Worm (Caenorhabditis elegans) whole organism, midembryonic: ENCODE results near the gene glb-10.

Experiments
- T22C8.4 ChIP-seq: fragments of 200-800 bp; sonication (Bioruptor generic); IDR thresholded peaks from 2 replicates; pipeline ENCODE4 v1.3.6; 2022; ENCODE audit warnings: missing genetic modification characterization, missing compliant biosample characterization
- cog-1 ChIP-seq: sonication (generic microtip); optimal IDR thresholded peaks from 2 replicates; lab custom pipeline; 2016; ENCODE audit warnings: missing genetic modification characterization, missing compliant biosample characterization
- flt-1 ChIP-seq: fragments of 200-800 bp; sonication (Bioruptor generic); IDR thresholded peaks from 2 replicates; pipeline ENCODE4 v1.3.6; 2022; ENCODE audit warnings: missing genetic modification characterization, missing compliant biosample characterization
- klf-2 ChIP-seq: fragments of 200-800 bp; sonication (Bioruptor generic); conservative IDR thresholded peaks from 2 replicates; pipeline ENCODE4 v1.3.6; 2022; ENCODE audit warnings: missing genetic modification reagents, missing genetic modification characterization, missing compliant biosample characterization
- med-1 ChIP-seq: sonication (generic microtip); optimal IDR thresholded peaks from 2 replicates; lab custom pipeline; 2017; ENCODE audit warnings: missing genetic modification characterization, mild to moderate bottlenecking, missing compliant biosample characterization, antibody characterized with exemption, missing genetic modification reagents; ENCODE audit not compliant: insufficient read depth
- ref-1 ChIP-seq: fragments of 200-800 bp; sonication (Bioruptor generic); conservative IDR thresholded peaks from 2 replicates; pipeline ENCODE4 v1.3.6; 2022; ENCODE audit warnings: missing genetic modification reagents, missing genetic modification characterization, missing compliant biosample characterization
- tab-1 ChIP-seq: fragments of 200-800 bp; sonication (Bioruptor generic); IDR thresholded peaks from 2 replicates; pipeline ENCODE4 v1.3.6; 2022; ENCODE audit warnings: missing genetic modification characterization, missing compliant biosample characterization
- ztf-23 ChIP-seq: fragments of 200-800 bp; sonication (Bioruptor generic); IDR thresholded peaks from 2 replicates; pipeline ENCODE4 v1.3.6; 2022; ENCODE audit warnings: missing genetic modification reagents, missing genetic modification characterization, missing compliant biosample characterization
- ztf-29 ChIP-seq: fragments of 200-800 bp; sonication (Bioruptor generic); IDR thresholded peaks from 2 replicates; pipeline ENCODE4 v1.3.6; 2022; ENCODE audit warnings: missing genetic modification reagents, missing genetic modification characterization, missing compliant biosample characterization

glb-10 gene

ce11 chrII:6309198-6309597, at the start of gene glb-10:
Gene glb-10 (minus strand): TSS chrII:6309298.
- no peak for TF ChIP-seq cog-1 (tag; lab: Kevin White, UChicago)
- no peak for TF ChIP-seq klf-2 (GFP tag; lab: Robert Waterston, UW)
- TF ChIP-seq ztf-23 (GFP tag; lab: Robert Waterston, UW), result no peak
- no peak for TF ChIP-seq tab-1 (GFP tag; lab: Robert Waterston, UW)
- TF ChIP-seq T22C8.4, result no peak
- TF ChIP-seq med-1 (GFP tag; lab: Kevin White, UChicago), result no peak
- TF ChIP-seq flt-1 (GFP tag; lab: Robert Waterston, UW), result no peak
- no peak for TF ChIP-seq ref-1 (GFP tag; lab: Robert Waterston, UW)
- TF ChIP-seq ztf-29 (GFP tag; lab: Robert Waterston, UW), result no peak

ce11 chrII:6358232-6358631, 49.1 kb upstream of the glb-10 start:
- TF ChIP-seq med-1 (GFP tag; lab: Kevin White, UChicago), result no peak

ce11 chrII:6355396-6356346, 46.6 kb upstream of the glb-10 start, which contains the start of gene C32D5.11:
Gene C32D5.11 (minus strand): TSS chrII:6355446.
- no peak for TF ChIP-seq cog-1 (tag; lab: Kevin White, UChicago)
- peak; percentile 18 for TF ChIP-seq med-1 (GFP tag; lab: Kevin White, UChicago)
- no peak for TF ChIP-seq flt-1 (GFP tag; lab: Robert Waterston, UW)
- TF ChIP-seq T22C8.4, result peak; percentile 7; the same call in 1 of the 2 replicates
- TF ChIP-seq ztf-23 (GFP tag; lab: Robert Waterston, UW), result 0 out of 2 replicates have a peak, but pooled peaks have one; percentile 31

ce11 chrII:6351887-6352286, 42.8 kb upstream of the glb-10 start, which contains the start of gene C32D5.10:
Gene C32D5.10 (minus strand): TSS chrII:6351987.
- TF ChIP-seq flt-1 (GFP tag; lab: Robert Waterston, UW) (no peak), T22C8.4 (no peak), cog-1 (tag; lab: Kevin White, UChicago) (no peak), ztf-23 (GFP tag; lab: Robert Waterston, UW) (no peak), ztf-29 (GFP tag; lab: Robert Waterston, UW) (no peak), tab-1 (GFP tag; lab: Robert Waterston, UW) (no peak), ref-1 (GFP tag; lab: Robert Waterston, UW) (no peak), med-1 (GFP tag; lab: Kevin White, UChicago) (no peak), klf-2 (GFP tag; lab: Robert Waterston, UW) (no peak)

- TF ChIP-seq cog-1 (tag; lab: Kevin White, UChicago) (no peak), med-1 (GFP tag; lab: Kevin White, UChicago) (no peak), ztf-29 (GFP tag; lab: Robert Waterston, UW) (no peak)
Measured at ce11 chrII:6349968-6350367, 40.9 kb upstream of the glb-10 start.

- no peak for TF ChIP-seq ref-1 (GFP tag; lab: Robert Waterston, UW)
- 0 out of 2 replicates have a peak, but pooled peaks have one; percentile 51 for TF ChIP-seq flt-1 (GFP tag; lab: Robert Waterston, UW)
- TF ChIP-seq cog-1 (tag; lab: Kevin White, UChicago), result peak; percentile 68
- 0 out of 2 replicates have a peak, but pooled peaks have one; percentile 11 for TF ChIP-seq tab-1 (GFP tag; lab: Robert Waterston, UW)
Measured at ce11 chrII:6348360-6348759, 39.3 kb upstream of the glb-10 start.

- TF ChIP-seq tab-1 (GFP tag; lab: Robert Waterston, UW), result 0 out of 2 replicates have a peak, but pooled peaks have one; percentile 13
- TF ChIP-seq med-1 (GFP tag; lab: Kevin White, UChicago), result no peak
- no peak for TF ChIP-seq cog-1 (tag; lab: Kevin White, UChicago)
- TF ChIP-seq ztf-23 (GFP tag; lab: Robert Waterston, UW), result no peak; the same call in 1 of the 2 replicates
- TF ChIP-seq flt-1 (GFP tag; lab: Robert Waterston, UW), result 0 out of 2 replicates have a peak, but pooled peaks have one; percentile 11
- no peak for TF ChIP-seq ref-1 (GFP tag; lab: Robert Waterston, UW)
- peak; percentile 84 for TF ChIP-seq T22C8.4
Measured at ce11 chrII:6347341-6348118, 38.4 kb upstream of the glb-10 start, which contains the start of gene lgg-1. Gene lgg-1 (minus strand): TSS chrII:6347719.

- TF ChIP-seq cog-1 (tag; lab: Kevin White, UChicago) (no peak), flt-1 (GFP tag; lab: Robert Waterston, UW) (no peak), ztf-23 (GFP tag; lab: Robert Waterston, UW) (no peak), med-1 (GFP tag; lab: Kevin White, UChicago) (no peak)
Measured at ce11 chrII:6346551-6347079, 37.5 kb upstream of the glb-10 start.
